Worm (Caenorhabditis elegans): ENCODE data around the gene dmsr-10.

DNA sequence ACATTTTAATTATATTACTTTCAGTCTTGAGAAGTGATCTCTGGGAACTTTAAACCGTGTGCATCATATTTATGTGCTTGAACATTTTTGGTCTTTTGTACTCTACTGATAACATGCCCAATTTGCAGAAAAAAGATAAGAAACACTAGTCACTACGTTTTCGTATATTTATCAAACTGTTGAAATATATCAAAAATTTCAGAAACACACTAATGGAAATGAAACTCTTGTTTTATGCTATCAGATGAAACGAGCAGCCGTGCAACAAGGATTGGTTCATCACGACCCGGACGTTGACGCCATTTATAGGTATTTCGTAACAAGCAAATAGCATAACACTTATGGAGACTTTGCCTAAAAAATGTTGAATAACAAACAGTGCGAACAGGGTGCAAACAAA is 21.7 kb upstream of the dmsr-10 start:
- no peak for TF ChIP-seq nhr-12 (tag; optimal IDR thresholded peaks at IDR 0.05)
- TF ChIP-seq nhr-28 (tag; optimal IDR thresholded peaks at IDR 0.05), result no peak
- no peak for TF ChIP-seq elt-1 (tag; optimal IDR thresholded peaks at IDR 0.05)

Measured in whole organism, L3 larva.